Worm (Caenorhabditis elegans) whole organism, early embryonic: ENCODE measurements around the gene R144.6.

Source experiments
- ama-1 ChIP-seq: fragments of 150-350 bp; optimal IDR thresholded peaks from 2 replicates; lab custom pipeline; 2014
- ceh-13 ChIP-seq: fragments of 200-800 bp; sonication (Bioruptor generic); optimal IDR thresholded peaks from 2 replicates; lab custom pipeline; 2018; ENCODE audit warnings: mild to moderate bottlenecking, missing genetic modification characterization, missing compliant biosample characterization
- hmg-4 ChIP-seq: fragments of 200-800 bp; sonication (Bioruptor generic); optimal IDR thresholded peaks from 2 replicates; lab custom pipeline; 2018; ENCODE audit warnings: mild to moderate bottlenecking, missing genetic modification characterization, missing compliant biosample characterization

ce11 chrIII:5020924-5021323 lies 16.4 kb upstream of the R144.6 start, which contains the start of gene mdt-11:
- no peak for TF ChIP-seq ama-1 (lab: Kevin White, UChicago)
- TF ChIP-seq hmg-4 (GFP tag; lab: Kevin White, UChicago) = no peak
- TF ChIP-seq ceh-13 (GFP tag; lab: Kevin White, UChicago) = no peak
